Worm (Caenorhabditis elegans) whole organism, L4 larva: ENCODE measurements around the gene W06F12.3.

Source experiments
- F49E8.2 ChIP-seq: sonication (generic microtip); optimal IDR thresholded peaks from 2 replicates; lab custom pipeline; 2016; ENCODE audit warnings: missing compliant biosample characterization, mild to moderate bottlenecking, missing genetic modification characterization, borderline replicate concordance
- T20F7.1 ChIP-seq: fragments of 200-800 bp; sonication (Bioruptor generic); optimal IDR thresholded peaks from 2 replicates; lab custom pipeline; 2018; ENCODE audit warnings: mild to moderate bottlenecking, missing genetic modification characterization, missing compliant biosample characterization
- T26A8.4 ChIP-seq: fragments of 200-800 bp; sonication (Bioruptor generic); IDR thresholded peaks from 2 replicates; pipeline ENCODE4 v1.3.6; 2022; ENCODE audit warnings: missing genetic modification characterization, missing compliant biosample characterization
- Y105C5A.15 ChIP-seq: fragments of 200-800 bp; sonication (Bioruptor generic); IDR thresholded peaks from 2 replicates; pipeline ENCODE4 v1.3.6; 2022; ENCODE audit warnings: missing genetic modification characterization, missing compliant biosample characterization
- Y5F2A.4 ChIP-seq: fragments of 200-800 bp; sonication (Bioruptor generic); optimal IDR thresholded peaks from 2 replicates; lab custom pipeline; 2018; ENCODE audit warnings: mild to moderate bottlenecking, missing genetic modification characterization, missing compliant biosample characterization
- ZK337.2 ChIP-seq: fragments of 200-800 bp; sonication (Bioruptor generic); IDR thresholded peaks from 2 replicates; pipeline ENCODE4 v1.3.6; 2022; ENCODE audit warnings: missing genetic modification reagents, missing genetic modification characterization, missing compliant biosample characterization
- aha-1 ChIP-seq: fragments of 150-350 bp; peaks from one replicate; lab custom pipeline; 2014; ENCODE audit warnings: missing biosample characterization, missing genetic modification characterization
- aly-2 ChIP-seq: sonication (generic microtip); optimal IDR thresholded peaks from 2 replicates; lab custom pipeline; 2018; ENCODE audit warnings: missing biosample characterization, missing genetic modification characterization
- ama-1 ChIP-seq: fragments of 150-350 bp; optimal IDR thresholded peaks from 2 replicates; lab custom pipeline; 2014; ENCODE audit warnings: inconsistent platforms, mixed read lengths
- ces-1 ChIP-seq: fragments of 150-350 bp; sonication (generic microtip); optimal IDR thresholded peaks from 4 replicates; lab custom pipeline; 2014; ENCODE audit warnings: missing biosample characterization, missing genetic modification reagents, missing genetic modification characterization
- ctbp-1 ChIP-seq: fragments of 200-800 bp; sonication (Bioruptor generic); IDR thresholded peaks from 2 replicates; pipeline ENCODE4 v1.3.6; 2022; ENCODE audit warnings: missing genetic modification reagents, missing genetic modification characterization, missing compliant biosample characterization
- daf-16 ChIP-seq, 3 experiments: sonication (generic microtip); optimal IDR thresholded peaks; 2 replicates each; lab custom pipeline; 2016 to 2017; ENCODE audit warnings: missing genetic modification characterization in 3 of 3, missing genetic modification reagents in 3 of 3, mild to moderate bottlenecking in 2 of 3, missing compliant biosample characterization in 2 of 3, missing biosample characterization in 1 of 3, moderate library complexity in 1 of 3
- daf-19 ChIP-seq: fragments of 200-800 bp; sonication (Bioruptor generic); conservative IDR thresholded peaks from 2 replicates; pipeline ENCODE4 v1.3.6; 2022; ENCODE audit warnings: missing genetic modification characterization, missing compliant biosample characterization
- duxl-1 ChIP-seq: sonication (generic microtip); optimal IDR thresholded peaks from 2 replicates; lab custom pipeline; 2016; ENCODE audit warnings: mild to moderate bottlenecking, missing genetic modification characterization, moderate library complexity, missing compliant biosample characterization; ENCODE audit not compliant: poor library complexity
- dve-1 ChIP-seq: sonication (generic microtip); optimal IDR thresholded peaks from 2 replicates; lab custom pipeline; 2017; ENCODE audit warnings: antibody characterized with exemption, mild to moderate bottlenecking, missing genetic modification characterization, missing compliant biosample characterization; ENCODE audit not compliant: insufficient read depth
- gei-8 ChIP-seq: fragments of 200-800 bp; sonication (Bioruptor generic); optimal IDR thresholded peaks from 2 replicates; lab custom pipeline; 2018; ENCODE audit warnings: mild to moderate bottlenecking, missing genetic modification characterization, missing compliant biosample characterization
- hif-1 ChIP-seq, 2 experiments: sonication (generic microtip); optimal IDR thresholded peaks; 2 replicates each; lab custom pipeline; 2016 to 2017; ENCODE audit warnings: missing compliant biosample characterization in 2 of 2, missing genetic modification characterization in 2 of 2, missing genetic modification reagents in 2 of 2, missing genotype in 2 of 2, mild to moderate bottlenecking in 1 of 2
- lim-7 ChIP-seq: fragments of 200-800 bp; sonication (Bioruptor generic); IDR thresholded peaks from 2 replicates; pipeline ENCODE4 v1.3.6; 2022; ENCODE audit warnings: missing genetic modification characterization, missing compliant biosample characterization
- lin-13 ChIP-seq: fragments of 150-350 bp; optimal IDR thresholded peaks from 2 replicates; lab custom pipeline; 2014; ENCODE audit warnings: missing biosample characterization, missing genetic modification reagents, missing genetic modification characterization
- lin-38 ChIP-seq: fragments of 200-800 bp; sonication (Bioruptor generic); IDR thresholded peaks from 2 replicates; pipeline ENCODE4 v1.3.6; 2022; ENCODE audit warnings: missing genetic modification reagents, missing genetic modification characterization, missing compliant biosample characterization
- lsy-2 ChIP-seq, 2 experiments: fragments of 150-350 bp in 1 of 2; sonication (generic microtip) in 1 of 2; optimal IDR thresholded peaks; 2 replicates each; lab custom pipeline; 2014 to 2017; ENCODE audit warnings: missing biosample characterization in 2 of 2, missing genetic modification characterization in 2 of 2
- madf-9 ChIP-seq: fragments of 200-800 bp; sonication (Bioruptor generic); conservative IDR thresholded peaks from 2 replicates; pipeline ENCODE4 v1.3.6; 2022; ENCODE audit warnings: missing genetic modification reagents, missing genetic modification characterization, missing compliant biosample characterization
- mes-2 ChIP-seq: sonication (generic microtip); optimal IDR thresholded peaks from 2 replicates; lab custom pipeline; 2016; ENCODE audit warnings: missing genotype, mild to moderate bottlenecking, missing genetic modification characterization, missing compliant biosample characterization; ENCODE audit not compliant: poor library complexity, severe bottlenecking
- nhr-102 ChIP-seq: sonication (generic microtip); optimal IDR thresholded peaks from 2 replicates; lab custom pipeline; 2016; ENCODE audit warnings: mild to moderate bottlenecking, missing genetic modification characterization, moderate library complexity, missing compliant biosample characterization
- nhr-25 ChIP-seq: sonication (generic microtip); optimal IDR thresholded peaks from 2 replicates; lab custom pipeline; 2017; ENCODE audit warnings: missing genetic modification characterization, mild to moderate bottlenecking, missing compliant biosample characterization, antibody characterized with exemption, moderate library complexity, borderline replicate concordance; ENCODE audit not compliant: insufficient read depth
- nhr-41 ChIP-seq: fragments of 200-800 bp; sonication (Bioruptor generic); IDR thresholded peaks from 2 replicates; pipeline ENCODE4 v1.3.6; 2022; ENCODE audit warnings: missing genetic modification reagents, missing genetic modification characterization, missing compliant biosample characterization
- skn-1 ChIP-seq: fragments of 150-350 bp; optimal IDR thresholded peaks from 2 replicates; lab custom pipeline; 2014; ENCODE audit warnings: missing biosample characterization, missing genetic modification characterization
- snpc-1.2 ChIP-seq: fragments of 200-800 bp; sonication (Bioruptor generic); IDR thresholded peaks from 2 replicates; pipeline ENCODE4 v1.3.6; 2022; ENCODE audit warnings: missing genetic modification reagents, missing genetic modification characterization, missing compliant biosample characterization
- spr-3 ChIP-seq: fragments of 200-800 bp; sonication (Bioruptor generic); optimal IDR thresholded peaks from 2 replicates; lab custom pipeline; 2018; ENCODE audit warnings: mild to moderate bottlenecking, missing genetic modification characterization, missing compliant biosample characterization
- tra-1 ChIP-seq: fragments of 200-800 bp; sonication (Bioruptor generic); IDR thresholded peaks from 2 replicates; pipeline ENCODE4 v1.3.6; 2022; ENCODE audit warnings: missing genetic modification reagents, missing genetic modification characterization, missing compliant biosample characterization
- unc-39 ChIP-seq: sonication (generic microtip); optimal IDR thresholded peaks from 2 replicates; lab custom pipeline; 2017; ENCODE audit warnings: missing biosample characterization, missing genetic modification characterization
- unc-62 ChIP-seq, 3 experiments: fragments of 150-350 bp in 1 of 3; sonication (generic microtip); optimal IDR thresholded peaks in 2 of 3; peaks in 1 of 3; 1 replicate in 1 of 3; 2 replicates in 2 of 3; lab custom pipeline; 2014 to 2017; ENCODE audit warnings: missing biosample characterization in 3 of 3, missing genetic modification characterization in 3 of 3, missing genetic modification reagents in 3 of 3, missing genotype in 1 of 3
- zag-1 ChIP-seq: fragments of 150-350 bp; optimal IDR thresholded peaks from 2 replicates; lab custom pipeline; 2014; ENCODE audit warnings: missing biosample characterization, missing genetic modification characterization
- zfp-3 ChIP-seq: fragments of 200-800 bp; sonication (Bioruptor generic); conservative IDR thresholded peaks from 2 replicates; pipeline ENCODE4 v1.3.6; 2022; ENCODE audit warnings: missing genetic modification reagents, missing genetic modification characterization, missing compliant biosample characterization

W06F12.3 gene

ce11 chrIII:13766704-13767323, 32.0 kb downstream of the W06F12.3 start (continued):
- TF ChIP-seq spr-3 (no peak), zfp-3 (GFP tag; lab: Robert Waterston, UW) (no peak), F49E8.2 (tag; lab: Kevin White, UChicago) (no peak), nhr-25 (no peak), aly-2 (tag; lab: Kevin White, UChicago) (no peak), ZK337.2 (GFP tag; lab: Robert Waterston, UW) (no peak), duxl-1 (tag; lab: Kevin White, UChicago) (no peak), madf-9 (GFP tag; lab: Robert Waterston, UW) (no peak), skn-1 (no peak), ctbp-1 (GFP tag; lab: Robert Waterston, UW) (no peak), lsy-2 (tag; optimal IDR thresholded peaks at IDR 0.05; lab: Kevin White, UChicago) (no peak), Y105C5A.15 (no peak), unc-39 (tag; lab: Kevin White, UChicago) (no peak), daf-16 (GFP tag; optimal IDR thresholded peaks at IDR 0.05; lab: Kevin White, UChicago) (peak in 1 of 2 experiments; percentile 11), daf-16 (tag; optimal IDR thresholded peaks at IDR 0.05; lab: Kevin White, UChicago) (peak; percentile 79), zag-1 (tag; lab: Kevin White, UChicago) (no peak), Y5F2A.4 (GFP tag; lab: Kevin White, UChicago) (no peak), lin-13 (GFP tag; lab: Kevin White, UChicago) (peak; percentile 47), unc-62 (GFP tag; optimal IDR thresholded peaks at IDR 0.05 in 1 of 2; lab: Kevin White, UChicago) (no peak), unc-62 (tag; optimal IDR thresholded peaks at IDR 0.05; lab: Kevin White, UChicago) (no peak), lim-7 (no peak), T26A8.4 (GFP tag; lab: Robert Waterston, UW) (peak; percentile 32; the same call in 1 of the 2 replicates), gei-8 (GFP tag; lab: Kevin White, UChicago) (no peak), tra-1 (GFP tag; lab: Robert Waterston, UW) (no peak), aha-1 (tag; lab: Kevin White, UChicago) (peak; percentile 94), snpc-1.2 (GFP tag; lab: Robert Waterston, UW) (no peak), ces-1 (no peak), T20F7.1 (no peak), nhr-102 (tag; lab: Kevin White, UChicago) (peak; percentile 48), daf-19 (GFP tag; lab: Robert Waterston, UW) (no peak)

- TF ChIP-seq ama-1 (lab: Kevin White, UChicago): peak; percentile 58
- no peak for TF ChIP-seq daf-16 (GFP tag; optimal IDR thresholded peaks at IDR 0.05; lab: Kevin White, UChicago)
- TF ChIP-seq daf-16 (tag; optimal IDR thresholded peaks at IDR 0.05; lab: Kevin White, UChicago): peak; percentile 9
- TF ChIP-seq F49E8.2 (tag; lab: Kevin White, UChicago): peak; percentile 66
- peak in 1 of 2 experiments; percentile 0 for TF ChIP-seq unc-62 (GFP tag; optimal IDR thresholded peaks at IDR 0.05 in 1 of 2; lab: Kevin White, UChicago)
- TF ChIP-seq unc-62 (tag; optimal IDR thresholded peaks at IDR 0.05; lab: Kevin White, UChicago): no peak
- TF ChIP-seq mes-2 (tag; lab: Kevin White, UChicago): peak; percentile 22
- TF ChIP-seq aha-1 (tag; lab: Kevin White, UChicago): peak; percentile 17
- no peak for TF ChIP-seq nhr-41 (GFP tag; lab: Robert Waterston, UW)
- TF ChIP-seq lin-38 (GFP tag; lab: Robert Waterston, UW): peak; percentile 55
- no peak for TF ChIP-seq dve-1 (tag; lab: Kevin White, UChicago)
- peak in 1 of 2 experiments; percentile 88 for TF ChIP-seq hif-1 (tag; optimal IDR thresholded peaks at IDR 0.05; lab: Kevin White, UChicago)
Measured at ce11 chrIII:13768074-13768662, 33.3 kb downstream of the W06F12.3 start, which contains the start of gene rml-1. rml-1 (minus strand) TSS chrIII:13768092.
